Worm (Caenorhabditis elegans): ENCODE measurements around the gene ints-7.
A peak's percentile ranks its signal among the peaks of the same experiment; 100 is the strongest.

The ints-7 gene

ce11 chrII:11612034-11612723 lies 29.5 kb downstream of the ints-7 start, which contains the start of gene F07A11.5:
Gene F07A11.5, plus strand, starts transcription at chrII:11612300.
- no peak for TF ChIP-seq C34F6.9 (tag; optimal IDR thresholded peaks at IDR 0.05)
- TF ChIP-seq mdl-1 (tag; optimal IDR thresholded peaks at IDR 0.05): no peak
- TF ChIP-seq elt-1 (tag; optimal IDR thresholded peaks at IDR 0.05): no peak
- no peak for TF ChIP-seq F13H6.1 (tag; optimal IDR thresholded peaks at IDR 0.05)
- no peak for TF ChIP-seq sma-9 (GFP tag; optimal IDR thresholded peaks at IDR 0.05)
- no peak for TF ChIP-seq sma-9 (tag; optimal IDR thresholded peaks at IDR 0.05)
- TF ChIP-seq unc-62 (GFP tag; optimal IDR thresholded peaks at IDR 0.05): no peak
- no peak for TF ChIP-seq dmd-4 (tag; optimal IDR thresholded peaks at IDR 0.05)
- no peak for TF ChIP-seq lin-39 (tag; optimal IDR thresholded peaks at IDR 0.05)
- no peak for TF ChIP-seq R02D3.7 (tag; optimal IDR thresholded peaks at IDR 0.05)
- TF ChIP-seq alr-1 (tag; optimal IDR thresholded peaks at IDR 0.05): no peak
- no peak for TF ChIP-seq crh-2 (tag; optimal IDR thresholded peaks at IDR 0.05)
- TF ChIP-seq snpc-4 (tag; optimal IDR thresholded peaks at IDR 0.05): no peak
- no peak for TF ChIP-seq gmeb-1 (tag; optimal IDR thresholded peaks at IDR 0.05)
- no peak for TF ChIP-seq elt-3 (tag; optimal IDR thresholded peaks at IDR 0.05)
- no peak for TF ChIP-seq nhr-77 (tag; optimal IDR thresholded peaks at IDR 0.05)
- TF ChIP-seq nhr-25 (tag; optimal IDR thresholded peaks at IDR 0.05): no peak
- no peak for TF ChIP-seq unc-39 (tag; optimal IDR thresholded peaks at IDR 0.05)
- TF ChIP-seq lin-11 (tag; optimal IDR thresholded peaks at IDR 0.05): no peak
- no peak for TF ChIP-seq ceh-16 (tag; optimal IDR thresholded peaks at IDR 0.05)

- no peak for TF ChIP-seq skn-1 (tag; optimal IDR thresholded peaks at IDR 0.05)
- no peak for TF ChIP-seq gmeb-1 (tag; optimal IDR thresholded peaks at IDR 0.05)
- peak; percentile 34 for TF ChIP-seq nhr-25 (tag; optimal IDR thresholded peaks at IDR 0.05)
- no peak for TF ChIP-seq ama-1 (optimal IDR thresholded peaks at IDR 0.05)
- no peak for TF ChIP-seq elt-1 (tag; optimal IDR thresholded peaks at IDR 0.05)
- peak; percentile 24 for TF ChIP-seq nhr-21 (tag; optimal IDR thresholded peaks at IDR 0.05)
- no peak for TF ChIP-seq unc-62 (GFP tag; optimal IDR thresholded peaks at IDR 0.05)
- no peak for TF ChIP-seq nhr-6 (tag; optimal IDR thresholded peaks at IDR 0.05)
- TF ChIP-seq blmp-1 (tag; optimal IDR thresholded peaks at IDR 0.05; ENCODE audit: insufficient read depth): no peak
- no peak for TF ChIP-seq alr-1 (tag; optimal IDR thresholded peaks at IDR 0.05)
- TF ChIP-seq crh-2 (tag; optimal IDR thresholded peaks at IDR 0.05): no peak
- TF ChIP-seq sem-4 (tag; optimal IDR thresholded peaks at IDR 0.05): no peak
- TF ChIP-seq R02D3.7 (tag; optimal IDR thresholded peaks at IDR 0.05): no peak
- TF ChIP-seq ceh-16 (tag; optimal IDR thresholded peaks at IDR 0.05): no peak
- no peak for TF ChIP-seq ztf-4 (tag; optimal IDR thresholded peaks at IDR 0.05)
- TF ChIP-seq lin-13 (GFP tag; optimal IDR thresholded peaks at IDR 0.05): no peak
- TF ChIP-seq lin-39 (tag; optimal IDR thresholded peaks at IDR 0.05): no peak
- TF ChIP-seq ceh-82 (tag; optimal IDR thresholded peaks at IDR 0.05): no peak
- TF ChIP-seq dmd-4 (tag; optimal IDR thresholded peaks at IDR 0.05): no peak
- no peak for TF ChIP-seq zag-1 (tag; optimal IDR thresholded peaks at IDR 0.05)
- no peak for TF ChIP-seq mbf-1 (tag; optimal IDR thresholded peaks at IDR 0.05)
- TF ChIP-seq nhr-23 (tag; optimal IDR thresholded peaks at IDR 0.05): no peak
- TF ChIP-seq ZK546.5 (tag; optimal IDR thresholded peaks at IDR 0.05): no peak
- TF ChIP-seq fos-1 (tag; optimal IDR thresholded peaks at IDR 0.05): peak; percentile 0
- peak; percentile 32 for TF ChIP-seq Y55F3AM.14 (GFP tag; optimal IDR thresholded peaks at IDR 0.05)
- TF ChIP-seq nhr-237 (tag; optimal IDR thresholded peaks at IDR 0.05): no peak
- TF ChIP-seq snpc-4 (tag; optimal IDR thresholded peaks at IDR 0.05): no peak
- no peak for TF ChIP-seq nhr-77 (tag; optimal IDR thresholded peaks at IDR 0.05)
- no peak for TF ChIP-seq lsy-2 (tag; optimal IDR thresholded peaks at IDR 0.05)
- TF ChIP-seq ztf-11 (tag; optimal IDR thresholded peaks at IDR 0.05): no peak
- no peak for TF ChIP-seq sma-3 (GFP tag; optimal IDR thresholded peaks at IDR 0.05)
- no peak for TF ChIP-seq peb-1 (tag; optimal IDR thresholded peaks at IDR 0.05)
- TF ChIP-seq nhr-11 (tag; optimal IDR thresholded peaks at IDR 0.05): no peak
These were observed 31.6 kb downstream of the ints-7 start for ce11 chrII:11614103-11614857.

All from whole organism, L2 larva.